Fruit fly (Drosophila melanogaster) whole organism, prepupa: ENCODE data around the gene CG34183.

ENCODE experiments used
- Blimp-1 ChIP-seq: fragments of 200-800 bp; sonication (Bioruptor generic); optimal IDR thresholded peaks from 3 replicates; lab custom pipeline; 2017; ENCODE audit warnings: missing biosample characterization, missing genetic modification characterization, mild to moderate bottlenecking, moderate library complexity, missing genetic modification reagents
- CG10631 ChIP-seq: fragments of 200-800 bp; sonication (Bioruptor generic); optimal IDR thresholded peaks from 2 replicates; lab custom pipeline; 2016; ENCODE audit warnings: missing biosample characterization, missing genetic modification characterization
- CG10669 ChIP-seq: fragments of 200-800 bp; sonication (Bioruptor generic); optimal IDR thresholded peaks from 3 replicates; lab custom pipeline; 2018; ENCODE audit warnings: missing biosample characterization, mild to moderate bottlenecking, missing genetic modification characterization, moderate library complexity
- CG11294 ChIP-seq: fragments of 200-800 bp; sonication (Bioruptor generic); IDR thresholded peaks from 2 replicates; pipeline ENCODE4 v1.3.6; 2022; ENCODE audit warnings: missing biosample characterization, missing genetic modification characterization
- CG11762 ChIP-seq: fragments of 200-800 bp; sonication (Bioruptor generic); optimal IDR thresholded peaks from 3 replicates; lab custom pipeline; 2016; ENCODE audit warnings: missing biosample characterization, missing genetic modification characterization; ENCODE audit not compliant: insufficient read depth
- CG11902 ChIP-seq: fragments of 200-800 bp; sonication (Bioruptor generic); optimal IDR thresholded peaks from 3 replicates; lab custom pipeline; 2016; ENCODE audit warnings: missing biosample characterization, missing genetic modification characterization
- CG15336 ChIP-seq: fragments of 200-800 bp; sonication (Bioruptor generic); IDR thresholded peaks from 2 replicates; pipeline ENCODE4 v1.3.6; 2022; ENCODE audit warnings: missing biosample characterization, missing genetic modification characterization
- CG1621 ChIP-seq: fragments of 200-800 bp; sonication (Bioruptor generic); optimal IDR thresholded peaks from 3 replicates; lab custom pipeline; 2018; ENCODE audit warnings: missing biosample characterization, mild to moderate bottlenecking, missing genetic modification characterization
- CG16779 ChIP-seq: fragments of 200-800 bp; sonication (Bioruptor generic); optimal IDR thresholded peaks from 3 replicates; lab custom pipeline; 2017; ENCODE audit warnings: missing biosample characterization, mild to moderate bottlenecking, missing genetic modification characterization
- CG3032 ChIP-seq: fragments of 200-800 bp; optimal IDR thresholded peaks from 2 replicates; lab custom pipeline; 2019; ENCODE audit warnings: missing biosample characterization, mild to moderate bottlenecking, missing genetic modification characterization, moderate library complexity
- CG31627 ChIP-seq: fragments of 200-800 bp; sonication (Bioruptor generic); optimal IDR thresholded peaks from 3 replicates; lab custom pipeline; 2016; ENCODE audit warnings: missing biosample characterization, missing genetic modification characterization
- CG3919 ChIP-seq: fragments of 200-800 bp; sonication (Bioruptor generic); optimal IDR thresholded peaks from 3 replicates; lab custom pipeline; 2016; ENCODE audit warnings: missing biosample characterization, missing genetic modification characterization
- CG4318 ChIP-seq: fragments of 200-800 bp; sonication (Bioruptor generic); optimal IDR thresholded peaks from 3 replicates; lab custom pipeline; 2017; ENCODE audit warnings: missing biosample characterization, mild to moderate bottlenecking, missing genetic modification characterization
- CG6163 ChIP-seq: fragments of 200-800 bp; sonication (Bioruptor generic); IDR thresholded peaks from 3 replicates; pipeline ENCODE4 v1.3.6; 2022; ENCODE audit warnings: missing biosample characterization, missing genetic modification characterization
- CG6792 ChIP-seq: fragments of 200-800 bp; sonication (Bioruptor generic); optimal IDR thresholded peaks from 3 replicates; lab custom pipeline; 2016; ENCODE audit warnings: missing biosample characterization, missing genetic modification characterization
- CG6808 ChIP-seq: fragments of 200-800 bp; sonication (Bioruptor generic); optimal IDR thresholded peaks from 3 replicates; lab custom pipeline; 2017; ENCODE audit warnings: missing biosample characterization, missing genetic modification characterization, mild to moderate bottlenecking, moderate library complexity, missing genetic modification reagents
- CG6854 ChIP-seq: fragments of 200-800 bp; sonication (Bioruptor generic); optimal IDR thresholded peaks from 2 replicates; lab custom pipeline; 2017; ENCODE audit warnings: missing biosample characterization, mild to moderate bottlenecking, missing genetic modification characterization
- CG7368 ChIP-seq: fragments of 200-800 bp; sonication (Bioruptor generic); optimal IDR thresholded peaks from 3 replicates; lab custom pipeline; 2016; ENCODE audit warnings: missing biosample characterization, missing genetic modification characterization
- CG8119 ChIP-seq: fragments of 200-800 bp; sonication (Bioruptor generic); IDR thresholded peaks from 3 replicates; pipeline ENCODE4 v1.3.6; 2022; ENCODE audit warnings: missing biosample characterization, missing genetic modification characterization
- CG8319 ChIP-seq: fragments of 200-800 bp; sonication (Bioruptor generic); optimal IDR thresholded peaks from 3 replicates; lab custom pipeline; 2016; ENCODE audit warnings: missing biosample characterization, missing genetic modification characterization
- CG8632 ChIP-seq: fragments of 200-800 bp; sonication (Bioruptor generic); optimal IDR thresholded peaks from 3 replicates; lab custom pipeline; 2016; ENCODE audit warnings: missing biosample characterization, missing genetic modification characterization
- Eip75B ChIP-seq: fragments of 200-800 bp; sonication (Bioruptor generic); optimal IDR thresholded peaks from 3 replicates; lab custom pipeline; 2016; ENCODE audit warnings: missing biosample characterization, missing genetic modification characterization
- Eip93F ChIP-seq: fragments of 200-800 bp; sonication (Bioruptor generic); optimal IDR thresholded peaks from 2 replicates; lab custom pipeline; 2016; ENCODE audit warnings: missing biosample characterization, mild to moderate bottlenecking, missing genetic modification characterization
- Ets21C ChIP-seq: fragments of 200-800 bp; sonication (Bioruptor generic); optimal IDR thresholded peaks from 3 replicates; lab custom pipeline; 2016; ENCODE audit warnings: missing biosample characterization, missing genetic modification characterization
- Ets96B ChIP-seq: fragments of 200-800 bp; optimal IDR thresholded peaks from 2 replicates; lab custom pipeline; 2019; ENCODE audit warnings: missing biosample characterization, mild to moderate bottlenecking, missing genetic modification characterization, moderate library complexity
- Hr38 ChIP-seq: sonication (Bioruptor generic); optimal IDR thresholded peaks from 2 replicates; lab custom pipeline; 2016; ENCODE audit warnings: missing biosample characterization, missing genetic modification characterization
- Hr39 ChIP-seq: fragments of 200-800 bp; sonication (Bioruptor generic); optimal IDR thresholded peaks from 2 replicates; lab custom pipeline; 2016; ENCODE audit warnings: missing biosample characterization, missing genetic modification characterization
- Hr4 ChIP-seq: fragments of 200-800 bp; sonication (Bioruptor generic); optimal IDR thresholded peaks from 3 replicates; lab custom pipeline; 2016; ENCODE audit warnings: missing biosample characterization, missing genetic modification characterization
- Lpt ChIP-seq: fragments of 200-800 bp; sonication (Bioruptor generic); optimal IDR thresholded peaks from 3 replicates; lab custom pipeline; 2016; ENCODE audit warnings: missing biosample characterization, missing genetic modification characterization
- Met ChIP-seq: fragments of 200-800 bp; sonication (Bioruptor generic); optimal IDR thresholded peaks from 3 replicates; lab custom pipeline; 2016; ENCODE audit warnings: missing biosample characterization, missing genetic modification characterization
- OdsH ChIP-seq: fragments of 200-800 bp; sonication (Bioruptor generic); optimal IDR thresholded peaks from 3 replicates; lab custom pipeline; 2016; ENCODE audit warnings: missing biosample characterization, missing genetic modification characterization
- Smox ChIP-seq: fragments of 200-800 bp; sonication (Bioruptor generic); optimal IDR thresholded peaks from 3 replicates; lab custom pipeline; 2016; ENCODE audit warnings: missing biosample characterization, missing genetic modification characterization
- Sox102F ChIP-seq: fragments of 200-800 bp; sonication (Bioruptor generic); optimal IDR thresholded peaks from 2 replicates; lab custom pipeline; 2016; ENCODE audit warnings: missing biosample characterization, mild to moderate bottlenecking, missing genetic modification characterization
- Sox15 ChIP-seq: fragments of 200-800 bp; sonication (Bioruptor generic); optimal IDR thresholded peaks from 3 replicates; lab custom pipeline; 2016; ENCODE audit warnings: missing biosample characterization, missing genetic modification characterization
- achi ChIP-seq: fragments of 200-800 bp; sonication (Bioruptor generic); optimal IDR thresholded peaks from 3 replicates; lab custom pipeline; 2016; ENCODE audit warnings: missing biosample characterization, missing genetic modification characterization
- acj6 ChIP-seq: fragments of 200-800 bp; sonication (Bioruptor generic); optimal IDR thresholded peaks from 3 replicates; lab custom pipeline; 2016; ENCODE audit warnings: missing biosample characterization, missing genetic modification characterization
- cyc ChIP-seq: fragments of 200-800 bp; sonication (Bioruptor generic); optimal IDR thresholded peaks from 3 replicates; lab custom pipeline; 2016; ENCODE audit warnings: missing biosample characterization, missing genetic modification characterization
- dac ChIP-seq: fragments of 200-800 bp; sonication (Bioruptor generic); optimal IDR thresholded peaks from 2 replicates; lab custom pipeline; 2017; ENCODE audit warnings: missing biosample characterization, mild to moderate bottlenecking, missing genetic modification characterization
- eg ChIP-seq: fragments of 200-800 bp; sonication (Bioruptor generic); IDR thresholded peaks from 3 replicates; pipeline ENCODE4 v1.3.6; 2022; ENCODE audit warnings: missing biosample characterization, missing genetic modification characterization
- fd59A ChIP-seq: fragments of 200-800 bp; sonication (Bioruptor generic); optimal IDR thresholded peaks from 2 replicates; lab custom pipeline; 2017; ENCODE audit warnings: missing biosample characterization, mild to moderate bottlenecking, missing genetic modification characterization, missing genetic modification reagents
- fd85E ChIP-seq: fragments of 200-800 bp; sonication (Bioruptor generic); optimal IDR thresholded peaks from 3 replicates; lab custom pipeline; 2016; ENCODE audit warnings: missing biosample characterization, missing genetic modification characterization
- fkh ChIP-seq: fragments of 200-800 bp; sonication (Bioruptor generic); optimal IDR thresholded peaks from 3 replicates; lab custom pipeline; 2017; ENCODE audit warnings: missing biosample characterization, mild to moderate bottlenecking, missing genetic modification characterization, moderate library complexity
- lz ChIP-seq: fragments of 200-800 bp; sonication (Bioruptor generic); optimal IDR thresholded peaks from 3 replicates; lab custom pipeline; 2016; ENCODE audit warnings: missing biosample characterization, missing genetic modification characterization
- net ChIP-seq: fragments of 200-800 bp; sonication (Bioruptor generic); optimal IDR thresholded peaks from 3 replicates; lab custom pipeline; 2016; ENCODE audit warnings: missing biosample characterization, missing genetic modification characterization
- pdm3 ChIP-seq: fragments of 200-800 bp; sonication (Bioruptor generic); optimal IDR thresholded peaks from 3 replicates; lab custom pipeline; 2016; ENCODE audit warnings: missing biosample characterization, missing genetic modification characterization
- salr ChIP-seq, 2 experiments: fragments of 200-800 bp; sonication (Bioruptor generic); optimal IDR thresholded peaks; 3 replicates each; lab custom pipeline; 2016 to 2018; ENCODE audit warnings: missing biosample characterization in 2 of 2, missing genetic modification characterization in 2 of 2, mild to moderate bottlenecking in 1 of 2
- spab ChIP-seq: fragments of 200-800 bp; sonication (Bioruptor generic); optimal IDR thresholded peaks from 2 replicates; lab custom pipeline; 2017; ENCODE audit warnings: missing biosample characterization, mild to moderate bottlenecking, missing genetic modification characterization, missing genetic modification reagents
- ss ChIP-seq, 2 experiments: fragments of 200-800 bp; sonication (Bioruptor generic); optimal IDR thresholded peaks; 2 replicates in 1 of 2; 3 replicates in 1 of 2; lab custom pipeline; 2017 to 2018; ENCODE audit warnings: mild to moderate bottlenecking in 2 of 2, missing biosample characterization in 2 of 2, missing genetic modification characterization in 2 of 2, moderate library complexity in 1 of 2
- topi ChIP-seq: fragments of 200-800 bp; sonication (Bioruptor generic); optimal IDR thresholded peaks from 3 replicates; lab custom pipeline; 2016; ENCODE audit warnings: missing biosample characterization, missing genetic modification characterization

The CG34183 gene

DNA sequence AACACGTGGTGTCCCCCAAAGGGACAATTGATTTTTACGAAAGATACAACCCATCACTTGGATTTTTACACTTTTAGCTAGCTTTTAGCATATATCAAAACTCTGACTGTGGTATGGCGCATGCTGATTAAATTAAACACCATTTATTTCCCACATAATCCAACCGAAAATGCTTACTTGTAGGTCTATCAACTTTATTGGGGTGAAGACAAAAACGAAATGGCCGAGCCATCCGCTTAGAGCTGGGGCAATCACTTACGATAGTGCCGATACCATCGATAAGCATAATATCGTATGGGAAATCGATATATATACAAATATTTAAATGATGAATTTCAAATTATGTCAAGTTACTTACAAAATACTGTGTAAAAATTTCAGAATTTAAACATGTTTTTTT, 6.7 kb upstream of the CG34183 start, which contains the start of gene RpS2 (continued):
- peak; percentile 26 for TF ChIP-seq Ets21C (GFP tag; lab: Kevin White, UChicago)
- peak; percentile 22 for TF ChIP-seq fkh (GFP tag; lab: Kevin White, UChicago)
- TF ChIP-seq CG8319 (GFP tag; lab: Kevin White, UChicago), result no peak
- TF ChIP-seq fd59A (GFP tag; lab: Kevin White, UChicago), result no peak
- TF ChIP-seq CG11902, result no peak
- TF ChIP-seq Hr4 (GFP tag; lab: Kevin White, UChicago), result no peak
- TF ChIP-seq Hr39 (GFP tag; lab: Kevin White, UChicago), result peak; percentile 30
- peak; percentile 45 for TF ChIP-seq CG6808
- no peak for TF ChIP-seq CG8632 (GFP tag; lab: Kevin White, UChicago)
- peak; percentile 39 for TF ChIP-seq topi (GFP tag; lab: Kevin White, UChicago)
- TF ChIP-seq Ets96B (tag; lab: Kevin White, UChicago), result no peak
- TF ChIP-seq Sox15 (GFP tag; lab: Kevin White, UChicago), result no peak
- peak; percentile 58 for TF ChIP-seq Sox102F
- TF ChIP-seq Eip75B (GFP tag; lab: Kevin White, UChicago), result peak; percentile 28
- TF ChIP-seq CG3919, result no peak
- no peak for TF ChIP-seq CG11762
- TF ChIP-seq CG31627 (GFP tag; lab: Kevin White, UChicago), result peak; percentile 24
- no peak for TF ChIP-seq net (GFP tag; lab: Kevin White, UChicago)
- TF ChIP-seq CG1621, result peak; percentile 28
- TF ChIP-seq CG3032, result peak; percentile 1
- no peak for TF ChIP-seq CG6792
- TF ChIP-seq CG15336 (GFP tag; lab: Robert Waterston, UW), result no peak
- TF ChIP-seq OdsH (GFP tag; lab: Kevin White, UChicago), result peak; percentile 28
- TF ChIP-seq ss (GFP tag; optimal IDR thresholded peaks at IDR 0.05; lab: Kevin White, UChicago), result peak; percentile 32 to 39
- TF ChIP-seq CG7368, result no peak
- TF ChIP-seq Eip93F (GFP tag; lab: Kevin White, UChicago), result no peak

DNA sequence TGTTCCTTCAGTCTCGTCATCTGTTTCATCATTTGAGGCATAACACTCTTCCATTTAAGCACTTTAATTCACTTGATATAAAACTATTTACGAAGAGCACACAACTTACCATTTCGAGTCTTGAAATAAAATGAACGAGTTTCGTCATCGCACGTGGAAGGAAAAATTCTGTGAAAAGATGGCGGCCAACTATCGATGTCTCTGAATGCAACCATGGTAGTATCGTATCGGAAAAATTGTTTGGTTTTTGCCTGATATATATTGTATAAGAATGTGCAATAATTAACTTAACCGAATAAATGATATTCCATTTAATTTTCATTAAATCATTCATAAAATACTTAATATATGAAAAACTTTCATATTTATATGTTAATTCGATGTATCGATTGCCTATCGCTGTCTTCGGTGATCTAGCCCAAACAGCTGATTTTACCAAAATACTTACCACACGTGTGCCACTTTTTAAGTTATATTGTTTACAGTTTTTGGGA, 4.3 kb upstream of the CG34183 start, which contains the start of gene Bka:
TSS of gene Bka (plus strand) at position 417 of the 494 bp plus-strand sequence.
- TF ChIP-seq OdsH (GFP tag; lab: Kevin White, UChicago) (no peak), cyc (no peak), CG8119 (GFP tag; lab: Robert Waterston, UW) (no peak), lz (GFP tag; lab: Kevin White, UChicago) (peak; percentile 38), CG6163 (GFP tag; lab: Robert Waterston, UW) (no peak), acj6 (GFP tag; lab: Kevin White, UChicago) (peak; percentile 29), CG10631 (GFP tag; lab: Kevin White, UChicago) (no peak), CG8632 (GFP tag; lab: Kevin White, UChicago) (no peak), CG6808 (peak; percentile 18), CG7368 (peak; percentile 21), Eip93F (GFP tag; lab: Kevin White, UChicago) (peak; percentile 23), Lpt (GFP tag; lab: Kevin White, UChicago) (no peak), Blimp-1 (GFP tag; lab: Kevin White, UChicago) (peak; percentile 15), fd85E (GFP tag; lab: Kevin White, UChicago) (no peak), spab (GFP tag; lab: Kevin White, UChicago) (no peak), CG3919 (no peak), CG4318 (no peak), Hr39 (GFP tag; lab: Kevin White, UChicago) (no peak), salr (GFP tag; optimal IDR thresholded peaks at IDR 0.05; lab: Kevin White, UChicago) (no peak), pdm3 (GFP tag; lab: Kevin White, UChicago) (no peak), dac (GFP tag; lab: Kevin White, UChicago) (no peak), CG11902 (no peak), fd59A (GFP tag; lab: Kevin White, UChicago) (no peak), CG10669 (GFP tag; lab: Kevin White, UChicago) (peak; percentile 17), Met (GFP tag; lab: Kevin White, UChicago) (peak; percentile 57), eg (GFP tag; lab: Robert Waterston, UW) (no peak), fkh (GFP tag; lab: Kevin White, UChicago) (peak; percentile 52), CG15336 (GFP tag; lab: Robert Waterston, UW) (peak; percentile 11; the same call in 1 of the 2 replicates), Hr38 (GFP tag; lab: Kevin White, UChicago) (no peak), achi (no peak), Ets96B (tag; lab: Kevin White, UChicago) (peak; percentile 13), CG6854 (peak; percentile 52), Sox102F (no peak), Smox (no peak), ss (GFP tag; optimal IDR thresholded peaks at IDR 0.05; lab: Kevin White, UChicago) (peak in 1 of 2 experiments; percentile 58), Hr4 (GFP tag; lab: Kevin White, UChicago) (no peak), CG11294 (GFP tag; lab: Robert Waterston, UW) (no peak), CG16779 (tag; lab: Kevin White, UChicago) (no peak)
